Worm (Caenorhabditis elegans) whole organism, L2 larva: ENCODE results near the gene pcca-1.

Experiments
- blmp-1 ChIP-seq: sonication (generic microtip); optimal IDR thresholded peaks from 2 replicates; lab custom pipeline; 2017; ENCODE audit warnings: missing genetic modification characterization, mild to moderate bottlenecking, missing compliant biosample characterization, antibody characterized with exemption, moderate library complexity; ENCODE audit not compliant: insufficient read depth
- mdl-1 ChIP-seq, 2 experiments: fragments of 150-350 bp in 1 of 2; sonication (generic microtip) in 1 of 2; optimal IDR thresholded peaks; 2 replicates each; lab custom pipeline; 2017; ENCODE audit warnings: missing biosample characterization in 2 of 2, missing genetic modification characterization in 2 of 2
- nhr-11 ChIP-seq: fragments of 150-350 bp; optimal IDR thresholded peaks from 2 replicates; lab custom pipeline; 2014; ENCODE audit warnings: missing biosample characterization, missing genetic modification characterization
- unc-62 ChIP-seq: fragments of 150-350 bp; optimal IDR thresholded peaks from 2 replicates; lab custom pipeline; 2014; ENCODE audit warnings: missing biosample characterization, missing genetic modification reagents, missing genetic modification characterization

- TF ChIP-seq nhr-11 (tag; lab: Kevin White, UChicago) (no peak), unc-62 (GFP tag; lab: Kevin White, UChicago) (no peak), mdl-1 (tag; optimal IDR thresholded peaks at IDR 0.05; lab: Kevin White, UChicago) (no peak), blmp-1 (tag; lab: Kevin White, UChicago) (no peak)
These were observed 46.3 kb downstream of the pcca-1 start for ce11 chrX:7614466-7614865.
